Worm (Caenorhabditis elegans) whole organism, young adult: ENCODE measurements around the gene str-118.

ENCODE experiments used
- B0035.1 ChIP-seq: sonication (generic microtip); optimal IDR thresholded peaks from 2 replicates; lab custom pipeline; 2016; ENCODE audit warnings: missing genetic modification characterization, mild to moderate bottlenecking, missing compliant biosample characterization, missing genotype, missing genetic modification reagents
- B0261.1 ChIP-seq: sonication (generic microtip); optimal IDR thresholded peaks from 2 replicates; lab custom pipeline; 2016; ENCODE audit warnings: mild to moderate bottlenecking, missing genetic modification characterization, moderate library complexity, missing compliant biosample characterization
- B0336.3 ChIP-seq: fragments of 200-800 bp; sonication (Bioruptor generic); IDR thresholded peaks from 2 replicates; pipeline ENCODE4 v1.3.6; 2022; ENCODE audit warnings: missing genetic modification characterization, missing compliant biosample characterization
- D2030.7 ChIP-seq: fragments of 200-800 bp; sonication (Bioruptor generic); IDR thresholded peaks from 2 replicates; pipeline ENCODE4 v1.3.6; 2022; ENCODE audit warnings: missing genetic modification reagents, missing genetic modification characterization, missing compliant biosample characterization
- F10E7.11 ChIP-seq: sonication (generic microtip); optimal IDR thresholded peaks from 2 replicates; lab custom pipeline; 2017; ENCODE audit warnings: mild to moderate bottlenecking, missing genetic modification characterization, moderate library complexity, missing compliant biosample characterization
- F39B2.1 ChIP-seq: fragments of 200-800 bp; sonication (Bioruptor generic); IDR thresholded peaks from 2 replicates; pipeline ENCODE4 v1.3.6; 2022; ENCODE audit warnings: missing genetic modification reagents, missing genetic modification characterization, missing compliant biosample characterization
- F49E8.2 ChIP-seq: sonication (generic microtip); optimal IDR thresholded peaks from 3 replicates; lab custom pipeline; 2017; ENCODE audit warnings: missing genetic modification characterization, mild to moderate bottlenecking, missing compliant biosample characterization, antibody characterized with exemption, moderate library complexity; ENCODE audit not compliant: insufficient read depth
- F52B5.7 ChIP-seq: sonication (generic microtip); optimal IDR thresholded peaks from 2 replicates; lab custom pipeline; 2016; ENCODE audit warnings: mild to moderate bottlenecking, missing genetic modification characterization, missing compliant biosample characterization
- F55B11.4 ChIP-seq: sonication (generic microtip); optimal IDR thresholded peaks from 2 replicates; lab custom pipeline; 2016; ENCODE audit warnings: missing compliant biosample characterization, missing genetic modification characterization, borderline replicate concordance; ENCODE audit not compliant: insufficient read depth
- F57C9.4 ChIP-seq: sonication (generic microtip); optimal IDR thresholded peaks from 2 replicates; lab custom pipeline; 2017; ENCODE audit warnings: mild to moderate bottlenecking, missing genetic modification characterization, missing compliant biosample characterization
- T07F8.4 ChIP-seq: sonication (generic microtip); optimal IDR thresholded peaks from 2 replicates; lab custom pipeline; 2016; ENCODE audit warnings: mild to moderate bottlenecking, missing genetic modification characterization, moderate library complexity, missing compliant biosample characterization
- Y56A3A.18 ChIP-seq: fragments of 200-800 bp; sonication (Bioruptor generic); IDR thresholded peaks from 2 replicates; pipeline ENCODE4 v1.3.6; 2022; ENCODE audit warnings: missing genetic modification reagents, missing genetic modification characterization, missing compliant biosample characterization
- Y67H2A.10 ChIP-seq: fragments of 200-800 bp; sonication (Bioruptor generic); conservative IDR thresholded peaks from 2 replicates; pipeline ENCODE4 v1.3.6; 2022; ENCODE audit warnings: missing genetic modification reagents, missing genetic modification characterization, missing compliant biosample characterization
- Y79H2A.3 ChIP-seq: fragments of 200-800 bp; sonication (Bioruptor generic); conservative IDR thresholded peaks from 2 replicates; pipeline ENCODE4 v1.3.6; 2022; ENCODE audit warnings: missing genetic modification reagents, missing genetic modification characterization, missing compliant biosample characterization
- akir-1 ChIP-seq: fragments of 200-800 bp; sonication (Bioruptor generic); optimal IDR thresholded peaks from 2 replicates; lab custom pipeline; 2018; ENCODE audit warnings: mild to moderate bottlenecking, missing genetic modification characterization, moderate library complexity, missing compliant biosample characterization
- aptf-2 ChIP-seq: fragments of 200-800 bp; sonication (Bioruptor generic); conservative IDR thresholded peaks from 2 replicates; pipeline ENCODE4 v1.3.6; 2022; ENCODE audit warnings: missing genetic modification reagents, missing genetic modification characterization, missing compliant biosample characterization
- athp-1 ChIP-seq: sonication (generic microtip); optimal IDR thresholded peaks from 2 replicates; lab custom pipeline; 2017; ENCODE audit warnings: mild to moderate bottlenecking, missing genetic modification characterization, missing compliant biosample characterization
- cebp-1 ChIP-seq, 2 experiments: fragments of 200-800 bp in 1 of 2; sonication (Bioruptor generic) in 1 of 2; sonication (generic microtip) in 1 of 2; IDR thresholded peaks in 1 of 2; optimal IDR thresholded peaks in 1 of 2; 2 replicates each; pipeline versions ENCODE4 v1.3.6 to Lab custom; 2017 to 2022; ENCODE audit warnings: missing compliant biosample characterization in 2 of 2, missing genetic modification characterization in 2 of 2, mild to moderate bottlenecking in 1 of 2, missing genetic modification reagents in 1 of 2, moderate library complexity in 1 of 2
- ceh-40 ChIP-seq: fragments of 200-800 bp; sonication (Bioruptor generic); IDR thresholded peaks from 2 replicates; pipeline ENCODE4 v1.3.6; 2022; ENCODE audit warnings: missing genetic modification characterization, missing compliant biosample characterization
- ceh-79 ChIP-seq: sonication (generic microtip); optimal IDR thresholded peaks from 2 replicates; lab custom pipeline; 2017; ENCODE audit warnings: mild to moderate bottlenecking, missing genetic modification characterization, missing compliant biosample characterization
- chd-7 ChIP-seq: sonication (generic microtip); optimal IDR thresholded peaks from 2 replicates; lab custom pipeline; 2016; ENCODE audit warnings: mild to moderate bottlenecking, missing genetic modification characterization, moderate library complexity, missing compliant biosample characterization
- dox-1 ChIP-seq: fragments of 200-800 bp; sonication (Bioruptor generic); IDR thresholded peaks from 2 replicates; pipeline ENCODE4 v1.3.6; 2022; ENCODE audit warnings: missing genetic modification reagents, missing genetic modification characterization, missing compliant biosample characterization
- dpl-1 ChIP-seq: fragments of 150-350 bp; optimal IDR thresholded peaks from 2 replicates; lab custom pipeline; 2014; ENCODE audit warnings: missing biosample characterization, missing genetic modification reagents, missing genetic modification characterization
- egl-44 ChIP-seq: fragments of 200-800 bp; sonication (Bioruptor generic); IDR thresholded peaks from 2 replicates; pipeline ENCODE4 v1.3.6; 2022; ENCODE audit warnings: missing genetic modification reagents, missing genetic modification characterization, missing compliant biosample characterization
- fkh-3 ChIP-seq: sonication (generic microtip); optimal IDR thresholded peaks from 2 replicates; lab custom pipeline; 2016; ENCODE audit warnings: mild to moderate bottlenecking, missing genetic modification characterization, missing compliant biosample characterization
- hmg-1.2 ChIP-seq: fragments of 200-800 bp; sonication (Bioruptor generic); IDR thresholded peaks from 2 replicates; pipeline ENCODE4 v1.3.6; 2022; ENCODE audit warnings: missing genetic modification reagents, missing genetic modification characterization, missing compliant biosample characterization
- hrde-1 ChIP-seq: sonication (generic microtip); optimal IDR thresholded peaks from 2 replicates; lab custom pipeline; 2016; ENCODE audit warnings: missing genetic modification characterization, mild to moderate bottlenecking, missing compliant biosample characterization, moderate library complexity, missing genotype, missing genetic modification reagents, borderline replicate concordance
- hsf-1 ChIP-seq: fragments of 200-800 bp; sonication (Bioruptor generic); IDR thresholded peaks from 2 replicates; pipeline ENCODE4 v1.3.6; 2022; ENCODE audit warnings: missing genetic modification reagents, missing genetic modification characterization, missing compliant biosample characterization
- let-607 ChIP-seq, 2 experiments: fragments of 200-800 bp in 1 of 2; sonication (Bioruptor generic) in 1 of 2; sonication (generic microtip) in 1 of 2; optimal IDR thresholded peaks; 2 replicates each; lab custom pipeline; 2016 to 2018; ENCODE audit warnings: mild to moderate bottlenecking in 2 of 2, missing compliant biosample characterization in 2 of 2, missing genetic modification characterization in 2 of 2, moderate library complexity in 2 of 2, missing genotype in 1 of 2
- lin-35 ChIP-seq, 3 experiments: fragments of 150-350 bp in 2 of 3; sonication (generic microtip) in 1 of 3; optimal IDR thresholded peaks; 2 replicates each; lab custom pipeline; 2014 to 2018; ENCODE audit warnings: missing biosample characterization in 3 of 3, missing genetic modification characterization in 3 of 3, missing genetic modification reagents in 3 of 3
- madf-6 ChIP-seq: fragments of 200-800 bp; sonication (Bioruptor generic); IDR thresholded peaks from 2 replicates; pipeline ENCODE4 v1.3.6; 2022; ENCODE audit warnings: missing genetic modification reagents, missing genetic modification characterization, missing compliant biosample characterization
- mcd-1 ChIP-seq: fragments of 200-800 bp; sonication (Bioruptor generic); IDR thresholded peaks from 2 replicates; pipeline ENCODE4 v1.3.6; 2022; ENCODE audit warnings: missing genetic modification reagents, missing genetic modification characterization, missing compliant biosample characterization
- mel-28 ChIP-seq: sonication (generic microtip); optimal IDR thresholded peaks from 2 replicates; lab custom pipeline; 2016; ENCODE audit warnings: borderline replicate concordance, mild to moderate bottlenecking, missing genetic modification characterization, missing compliant biosample characterization
- mes-4 ChIP-seq: sonication (generic microtip); optimal IDR thresholded peaks from 2 replicates; lab custom pipeline; 2016; ENCODE audit warnings: missing genotype, missing genetic modification characterization, missing compliant biosample characterization
- mxl-1 ChIP-seq: sonication (generic microtip); optimal IDR thresholded peaks from 2 replicates; lab custom pipeline; 2016; ENCODE audit warnings: missing genetic modification characterization, missing compliant biosample characterization
- nfya-1 ChIP-seq: sonication (generic microtip); optimal IDR thresholded peaks from 2 replicates; lab custom pipeline; 2017; ENCODE audit warnings: antibody characterized with exemption, missing compliant biosample characterization, missing genetic modification characterization, borderline replicate concordance; ENCODE audit not compliant: insufficient read depth
- nfyb-1 ChIP-seq: fragments of 200-800 bp; sonication (Bioruptor generic); IDR thresholded peaks from 2 replicates; pipeline ENCODE4 v1.3.6; 2022; ENCODE audit warnings: missing genetic modification reagents, missing genetic modification characterization, missing compliant biosample characterization
- nhr-179 ChIP-seq: sonication (generic microtip); optimal IDR thresholded peaks from 2 replicates; lab custom pipeline; 2016; ENCODE audit warnings: mild to moderate bottlenecking, missing genetic modification characterization, missing compliant biosample characterization
- nhr-27 ChIP-seq: fragments of 200-800 bp; sonication (Bioruptor generic); optimal IDR thresholded peaks from 2 replicates; lab custom pipeline; 2018; ENCODE audit warnings: mild to moderate bottlenecking, missing genetic modification characterization, moderate library complexity, missing compliant biosample characterization
- nhr-80 ChIP-seq: sonication (generic microtip); optimal IDR thresholded peaks from 2 replicates; lab custom pipeline; 2016; ENCODE audit warnings: missing genetic modification characterization, missing compliant biosample characterization
- rcor-1 ChIP-seq: fragments of 200-800 bp; sonication (Bioruptor generic); IDR thresholded peaks from 2 replicates; pipeline ENCODE4 v1.3.6; 2022; ENCODE audit warnings: missing genetic modification reagents, missing genetic modification characterization, missing compliant biosample characterization
- repo-1 ChIP-seq: sonication (generic microtip); optimal IDR thresholded peaks from 2 replicates; lab custom pipeline; 2017; ENCODE audit warnings: mild to moderate bottlenecking, missing genetic modification characterization, missing compliant biosample characterization
- sea-2 ChIP-seq: fragments of 200-800 bp; sonication (Bioruptor generic); IDR thresholded peaks from 2 replicates; pipeline ENCODE4 v1.3.6; 2022; ENCODE audit warnings: missing genetic modification characterization, missing compliant biosample characterization
- somi-1 ChIP-seq: fragments of 200-800 bp; sonication (Bioruptor generic); optimal IDR thresholded peaks from 2 replicates; lab custom pipeline; 2018; ENCODE audit warnings: mild to moderate bottlenecking, missing genetic modification characterization, missing compliant biosample characterization
- tbp1 ChIP-seq: fragments of 200-800 bp; sonication (Bioruptor generic); optimal IDR thresholded peaks from 2 replicates; lab custom pipeline; 2018; ENCODE audit warnings: mild to moderate bottlenecking, missing genetic modification characterization, missing compliant biosample characterization
- tlf-1 ChIP-seq: fragments of 200-800 bp; sonication (Bioruptor generic); optimal IDR thresholded peaks from 2 replicates; lab custom pipeline; 2018; ENCODE audit warnings: mild to moderate bottlenecking, missing genetic modification characterization, missing compliant biosample characterization
- xnd-1 ChIP-seq: sonication (generic microtip); optimal IDR thresholded peaks from 2 replicates; lab custom pipeline; 2016; ENCODE audit warnings: missing genotype, missing genetic modification reagents, missing genetic modification characterization, missing compliant biosample characterization

The str-118 gene

DNA sequence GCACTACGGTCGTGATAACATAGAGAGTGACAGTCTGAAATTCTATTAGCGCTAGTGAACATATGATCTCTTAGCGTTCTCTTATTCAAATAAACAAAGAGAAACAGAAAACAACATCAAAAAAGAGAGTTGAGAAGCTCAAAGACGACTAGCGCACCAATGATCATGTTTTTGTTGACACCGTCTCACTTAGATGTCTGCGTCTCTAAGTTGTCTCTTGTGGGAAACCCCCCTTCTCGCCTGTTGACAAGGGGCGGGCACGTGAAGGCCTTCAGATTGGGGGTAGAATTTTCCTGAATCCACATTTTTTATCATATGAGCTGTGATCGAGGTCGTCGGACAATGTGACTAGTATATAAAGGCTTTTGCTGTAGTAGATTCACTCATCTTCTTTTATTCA lies 32.0 kb upstream of the str-118 start (continued):
- TF ChIP-seq F57C9.4 (tag; lab: Kevin White, UChicago) (no peak), T07F8.4 (no peak), madf-6 (GFP tag; lab: Robert Waterston, UW) (peak; percentile 39; the same call in 1 of the 2 replicates), F10E7.11 (tag; lab: Kevin White, UChicago) (no peak), mcd-1 (GFP tag; lab: Robert Waterston, UW) (no peak; the same call in 1 of the 2 replicates), hsf-1 (GFP tag; lab: Robert Waterston, UW) (peak; percentile 27; the same call in 1 of the 2 replicates), ceh-79 (tag; lab: Kevin White, UChicago) (no peak), egl-44 (GFP tag; lab: Robert Waterston, UW) (no peak), Y56A3A.18 (GFP tag; lab: Robert Waterston, UW) (no peak), B0035.1 (tag; lab: Kevin White, UChicago) (no peak), cebp-1 (GFP tag; IDR thresholded peaks at IDR 0.05; lab: Robert Waterston, UW) (0 out of 2 replicates have a peak, but pooled peaks have one; percentile 17), cebp-1 (tag; optimal IDR thresholded peaks at IDR 0.05; lab: Kevin White, UChicago) (peak; percentile 42), Y67H2A.10 (GFP tag; lab: Robert Waterston, UW) (no peak), let-607 (tag; optimal IDR thresholded peaks at IDR 0.05; lab: Kevin White, UChicago) (no peak), mel-28 (tag; lab: Kevin White, UChicago) (no peak), F55B11.4 (tag; lab: Kevin White, UChicago) (no peak), nfyb-1 (no peak), nfya-1 (tag; lab: Kevin White, UChicago) (no peak), dpl-1 (GFP tag; lab: Kevin White, UChicago) (no peak), mxl-1 (tag; lab: Kevin White, UChicago) (no peak), hmg-1.2 (GFP tag; lab: Robert Waterston, UW) (peak; percentile 50; the same call in 1 of the 2 replicates), ceh-40 (GFP tag; lab: Robert Waterston, UW) (no peak), F49E8.2 (tag; lab: Kevin White, UChicago) (no peak), B0261.1 (tag; lab: Kevin White, UChicago) (no peak), sea-2 (GFP tag; lab: Robert Waterston, UW) (no peak), aptf-2 (GFP tag; lab: Robert Waterston, UW) (peak; percentile 40; the same call in 1 of the 2 replicates), nhr-27 (tag; lab: Kevin White, UChicago) (no peak), dox-1 (GFP tag; lab: Robert Waterston, UW) (no peak), hrde-1 (tag; lab: Kevin White, UChicago) (no peak), nhr-80 (tag; lab: Kevin White, UChicago) (no peak), lin-35 (GFP tag; optimal IDR thresholded peaks at IDR 0.05; lab: Kevin White, UChicago) (no peak), somi-1 (no peak), tlf-1 (no peak), tbp1 (GFP tag; lab: Kevin White, UChicago) (peak; percentile 7)
- TF ChIP-seq, all 124 proteins: peak for 13

DNA sequence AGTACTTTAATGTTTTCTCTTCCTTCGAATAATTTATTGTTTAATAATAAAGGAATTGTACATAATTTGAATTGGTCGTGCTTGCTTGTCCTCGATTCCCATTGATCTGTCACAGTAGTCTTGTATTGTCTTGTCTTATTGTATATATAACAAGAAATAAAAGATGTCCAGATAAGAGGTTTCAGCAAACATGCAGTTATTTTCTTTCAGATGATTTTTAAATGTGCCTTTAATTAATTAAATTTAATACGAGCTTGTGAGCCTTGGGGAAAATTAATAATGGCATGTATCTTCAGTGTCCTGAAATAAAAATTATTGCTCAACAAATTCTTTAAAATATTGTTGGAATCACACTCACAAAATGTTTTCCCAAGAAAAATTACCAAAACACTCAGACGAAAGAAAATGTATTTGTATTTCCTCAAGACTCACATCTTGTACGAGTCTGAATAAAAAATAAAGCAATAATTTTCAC lies 28.9 kb upstream of the str-118 start:
- TF ChIP-seq repo-1 (tag; lab: Kevin White, UChicago) (peak; percentile 66), chd-7 (tag; lab: Kevin White, UChicago) (no peak), athp-1 (no peak), cebp-1 (GFP tag; IDR thresholded peaks at IDR 0.05; lab: Robert Waterston, UW) (no peak), cebp-1 (tag; optimal IDR thresholded peaks at IDR 0.05; lab: Kevin White, UChicago) (peak; percentile 3), nhr-179 (tag; lab: Kevin White, UChicago) (no peak), F52B5.7 (tag; lab: Kevin White, UChicago) (no peak), D2030.7 (GFP tag; lab: Robert Waterston, UW) (peak; percentile 93), F39B2.1 (GFP tag; lab: Robert Waterston, UW) (no peak), xnd-1 (tag; lab: Kevin White, UChicago) (peak; percentile 5), rcor-1 (GFP tag; lab: Robert Waterston, UW) (no peak), tbp1 (GFP tag; lab: Kevin White, UChicago) (peak; percentile 55), fkh-3 (tag; lab: Kevin White, UChicago) (no peak), nhr-27 (tag; lab: Kevin White, UChicago) (peak; percentile 80), mes-4 (tag; lab: Kevin White, UChicago) (no peak), Y79H2A.3 (GFP tag; lab: Robert Waterston, UW) (peak; percentile 98), B0336.3 (peak; percentile 46; the same call in 1 of the 2 replicates), akir-1 (no peak)
